Fruit fly (Drosophila melanogaster) whole organism, prepupa: ENCODE results near the gene CG18262.
A peak's percentile ranks its signal among the peaks of the same experiment; 100 is the strongest.

Experiments
- Blimp-1 ChIP-seq: fragments of 200-800 bp; sonication (Bioruptor generic); optimal IDR thresholded peaks from 3 replicates; lab custom pipeline; 2017; ENCODE audit warnings: missing biosample characterization, missing genetic modification characterization, mild to moderate bottlenecking, moderate library complexity, missing genetic modification reagents
- CG10631 ChIP-seq: fragments of 200-800 bp; sonication (Bioruptor generic); optimal IDR thresholded peaks from 2 replicates; lab custom pipeline; 2016; ENCODE audit warnings: missing biosample characterization, missing genetic modification characterization
- CG10669 ChIP-seq: fragments of 200-800 bp; sonication (Bioruptor generic); optimal IDR thresholded peaks from 3 replicates; lab custom pipeline; 2018; ENCODE audit warnings: missing biosample characterization, mild to moderate bottlenecking, missing genetic modification characterization, moderate library complexity
- CG11294 ChIP-seq: fragments of 200-800 bp; sonication (Bioruptor generic); IDR thresholded peaks from 2 replicates; pipeline ENCODE4 v1.3.6; 2022; ENCODE audit warnings: missing biosample characterization, missing genetic modification characterization
- CG11762 ChIP-seq: fragments of 200-800 bp; sonication (Bioruptor generic); optimal IDR thresholded peaks from 3 replicates; lab custom pipeline; 2016; ENCODE audit warnings: missing biosample characterization, missing genetic modification characterization; ENCODE audit not compliant: insufficient read depth
- CG11902 ChIP-seq: fragments of 200-800 bp; sonication (Bioruptor generic); optimal IDR thresholded peaks from 3 replicates; lab custom pipeline; 2016; ENCODE audit warnings: missing biosample characterization, missing genetic modification characterization
- CG1621 ChIP-seq: fragments of 200-800 bp; sonication (Bioruptor generic); optimal IDR thresholded peaks from 3 replicates; lab custom pipeline; 2018; ENCODE audit warnings: missing biosample characterization, mild to moderate bottlenecking, missing genetic modification characterization
- CG16779 ChIP-seq: fragments of 200-800 bp; sonication (Bioruptor generic); optimal IDR thresholded peaks from 3 replicates; lab custom pipeline; 2017; ENCODE audit warnings: missing biosample characterization, mild to moderate bottlenecking, missing genetic modification characterization
- CG3032 ChIP-seq: fragments of 200-800 bp; optimal IDR thresholded peaks from 2 replicates; lab custom pipeline; 2019; ENCODE audit warnings: missing biosample characterization, mild to moderate bottlenecking, missing genetic modification characterization, moderate library complexity
- CG31627 ChIP-seq: fragments of 200-800 bp; sonication (Bioruptor generic); optimal IDR thresholded peaks from 3 replicates; lab custom pipeline; 2016; ENCODE audit warnings: missing biosample characterization, missing genetic modification characterization
- CG32006 ChIP-seq: fragments of 200-800 bp; sonication (Bioruptor generic); optimal IDR thresholded peaks from 3 replicates; lab custom pipeline; 2017; ENCODE audit warnings: missing biosample characterization, mild to moderate bottlenecking, missing genetic modification characterization
- CG34406 ChIP-seq: fragments of 200-800 bp; sonication (Bioruptor generic); optimal IDR thresholded peaks from 3 replicates; lab custom pipeline; 2016; ENCODE audit warnings: missing biosample characterization, missing genetic modification characterization
- CG3919 ChIP-seq: fragments of 200-800 bp; sonication (Bioruptor generic); optimal IDR thresholded peaks from 3 replicates; lab custom pipeline; 2016; ENCODE audit warnings: missing biosample characterization, missing genetic modification characterization
- CG4318 ChIP-seq: fragments of 200-800 bp; sonication (Bioruptor generic); optimal IDR thresholded peaks from 3 replicates; lab custom pipeline; 2017; ENCODE audit warnings: missing biosample characterization, mild to moderate bottlenecking, missing genetic modification characterization
- CG6163 ChIP-seq: fragments of 200-800 bp; sonication (Bioruptor generic); IDR thresholded peaks from 3 replicates; pipeline ENCODE4 v1.3.6; 2022; ENCODE audit warnings: missing biosample characterization, missing genetic modification characterization
- CG6276 ChIP-seq: fragments of 200-800 bp; sonication (Bioruptor generic); optimal IDR thresholded peaks from 2 replicates; lab custom pipeline; 2017; ENCODE audit warnings: missing biosample characterization, mild to moderate bottlenecking, missing genetic modification characterization
- CG6792 ChIP-seq: fragments of 200-800 bp; sonication (Bioruptor generic); optimal IDR thresholded peaks from 3 replicates; lab custom pipeline; 2016; ENCODE audit warnings: missing biosample characterization, missing genetic modification characterization
- CG6854 ChIP-seq: fragments of 200-800 bp; sonication (Bioruptor generic); optimal IDR thresholded peaks from 2 replicates; lab custom pipeline; 2017; ENCODE audit warnings: missing biosample characterization, mild to moderate bottlenecking, missing genetic modification characterization
- CG7368 ChIP-seq: fragments of 200-800 bp; sonication (Bioruptor generic); optimal IDR thresholded peaks from 3 replicates; lab custom pipeline; 2016; ENCODE audit warnings: missing biosample characterization, missing genetic modification characterization
- CG8632 ChIP-seq: fragments of 200-800 bp; sonication (Bioruptor generic); optimal IDR thresholded peaks from 3 replicates; lab custom pipeline; 2016; ENCODE audit warnings: missing biosample characterization, missing genetic modification characterization
- CG9139 ChIP-seq: fragments of 200-800 bp; sonication (Bioruptor generic); optimal IDR thresholded peaks from 3 replicates; lab custom pipeline; 2017; ENCODE audit warnings: missing biosample characterization, mild to moderate bottlenecking, missing genetic modification characterization
- Eip75B ChIP-seq: fragments of 200-800 bp; sonication (Bioruptor generic); optimal IDR thresholded peaks from 3 replicates; lab custom pipeline; 2016; ENCODE audit warnings: missing biosample characterization, missing genetic modification characterization
- Eip78C ChIP-seq: fragments of 200-800 bp; sonication (Bioruptor generic); peaks from one replicate; lab custom pipeline; 2016; ENCODE audit warnings: missing biosample characterization, missing genetic modification characterization
- Eip93F ChIP-seq: fragments of 200-800 bp; sonication (Bioruptor generic); optimal IDR thresholded peaks from 2 replicates; lab custom pipeline; 2016; ENCODE audit warnings: missing biosample characterization, mild to moderate bottlenecking, missing genetic modification characterization
- Ets21C ChIP-seq: fragments of 200-800 bp; sonication (Bioruptor generic); optimal IDR thresholded peaks from 3 replicates; lab custom pipeline; 2016; ENCODE audit warnings: missing biosample characterization, missing genetic modification characterization
- Ets96B ChIP-seq: fragments of 200-800 bp; optimal IDR thresholded peaks from 2 replicates; lab custom pipeline; 2019; ENCODE audit warnings: missing biosample characterization, mild to moderate bottlenecking, missing genetic modification characterization, moderate library complexity
- Gug ChIP-seq: fragments of 200-800 bp; sonication (Bioruptor generic); IDR thresholded peaks from 2 replicates; pipeline ENCODE4 v1.3.6; 2022; ENCODE audit warnings: missing biosample characterization, missing genetic modification characterization
- Hr38 ChIP-seq: sonication (Bioruptor generic); optimal IDR thresholded peaks from 2 replicates; lab custom pipeline; 2016; ENCODE audit warnings: missing biosample characterization, missing genetic modification characterization
- Hr39 ChIP-seq: fragments of 200-800 bp; sonication (Bioruptor generic); optimal IDR thresholded peaks from 2 replicates; lab custom pipeline; 2016; ENCODE audit warnings: missing biosample characterization, missing genetic modification characterization
- Hr4 ChIP-seq: fragments of 200-800 bp; sonication (Bioruptor generic); optimal IDR thresholded peaks from 3 replicates; lab custom pipeline; 2016; ENCODE audit warnings: missing biosample characterization, missing genetic modification characterization
- Lpt ChIP-seq: fragments of 200-800 bp; sonication (Bioruptor generic); optimal IDR thresholded peaks from 3 replicates; lab custom pipeline; 2016; ENCODE audit warnings: missing biosample characterization, missing genetic modification characterization
- Met ChIP-seq: fragments of 200-800 bp; sonication (Bioruptor generic); optimal IDR thresholded peaks from 3 replicates; lab custom pipeline; 2016; ENCODE audit warnings: missing biosample characterization, missing genetic modification characterization
- Smox ChIP-seq: fragments of 200-800 bp; sonication (Bioruptor generic); optimal IDR thresholded peaks from 3 replicates; lab custom pipeline; 2016; ENCODE audit warnings: missing biosample characterization, missing genetic modification characterization
- Sox14 ChIP-seq: fragments of 200-800 bp; sonication (Bioruptor generic); optimal IDR thresholded peaks from 3 replicates; lab custom pipeline; 2016; ENCODE audit warnings: missing biosample characterization, missing genetic modification characterization
- Sox15 ChIP-seq: fragments of 200-800 bp; sonication (Bioruptor generic); optimal IDR thresholded peaks from 3 replicates; lab custom pipeline; 2016; ENCODE audit warnings: missing biosample characterization, missing genetic modification characterization
- achi ChIP-seq: fragments of 200-800 bp; sonication (Bioruptor generic); optimal IDR thresholded peaks from 3 replicates; lab custom pipeline; 2016; ENCODE audit warnings: missing biosample characterization, missing genetic modification characterization
- acj6 ChIP-seq: fragments of 200-800 bp; sonication (Bioruptor generic); optimal IDR thresholded peaks from 3 replicates; lab custom pipeline; 2016; ENCODE audit warnings: missing biosample characterization, missing genetic modification characterization
- cyc ChIP-seq: fragments of 200-800 bp; sonication (Bioruptor generic); optimal IDR thresholded peaks from 3 replicates; lab custom pipeline; 2016; ENCODE audit warnings: missing biosample characterization, missing genetic modification characterization
- dac ChIP-seq: fragments of 200-800 bp; sonication (Bioruptor generic); optimal IDR thresholded peaks from 2 replicates; lab custom pipeline; 2017; ENCODE audit warnings: missing biosample characterization, mild to moderate bottlenecking, missing genetic modification characterization
- dsx ChIP-seq: fragments of 200-800 bp; optimal IDR thresholded peaks from 3 replicates; lab custom pipeline; 2019; ENCODE audit warnings: missing biosample characterization, mild to moderate bottlenecking, missing genetic modification characterization, moderate library complexity; ENCODE audit not compliant: poor library complexity, severe bottlenecking
- eg ChIP-seq: fragments of 200-800 bp; sonication (Bioruptor generic); IDR thresholded peaks from 3 replicates; pipeline ENCODE4 v1.3.6; 2022; ENCODE audit warnings: missing biosample characterization, missing genetic modification characterization
- esn ChIP-seq: fragments of 200-800 bp; sonication (Bioruptor generic); optimal IDR thresholded peaks from 2 replicates; lab custom pipeline; 2016; ENCODE audit warnings: missing biosample characterization, mild to moderate bottlenecking, missing genetic modification characterization, moderate library complexity
- fd59A ChIP-seq: fragments of 200-800 bp; sonication (Bioruptor generic); optimal IDR thresholded peaks from 2 replicates; lab custom pipeline; 2017; ENCODE audit warnings: missing biosample characterization, mild to moderate bottlenecking, missing genetic modification characterization, missing genetic modification reagents
- fkh ChIP-seq: fragments of 200-800 bp; sonication (Bioruptor generic); optimal IDR thresholded peaks from 3 replicates; lab custom pipeline; 2017; ENCODE audit warnings: missing biosample characterization, mild to moderate bottlenecking, missing genetic modification characterization, moderate library complexity
- lz ChIP-seq: fragments of 200-800 bp; sonication (Bioruptor generic); optimal IDR thresholded peaks from 3 replicates; lab custom pipeline; 2016; ENCODE audit warnings: missing biosample characterization, missing genetic modification characterization
- net ChIP-seq: fragments of 200-800 bp; sonication (Bioruptor generic); optimal IDR thresholded peaks from 3 replicates; lab custom pipeline; 2016; ENCODE audit warnings: missing biosample characterization, missing genetic modification characterization
- pdm3 ChIP-seq: fragments of 200-800 bp; sonication (Bioruptor generic); optimal IDR thresholded peaks from 3 replicates; lab custom pipeline; 2016; ENCODE audit warnings: missing biosample characterization, missing genetic modification characterization
- salr ChIP-seq, 2 experiments: fragments of 200-800 bp; sonication (Bioruptor generic); optimal IDR thresholded peaks; 3 replicates each; lab custom pipeline; 2016 to 2018; ENCODE audit warnings: missing biosample characterization in 2 of 2, missing genetic modification characterization in 2 of 2, mild to moderate bottlenecking in 1 of 2
- spab ChIP-seq: fragments of 200-800 bp; sonication (Bioruptor generic); optimal IDR thresholded peaks from 2 replicates; lab custom pipeline; 2017; ENCODE audit warnings: missing biosample characterization, mild to moderate bottlenecking, missing genetic modification characterization, missing genetic modification reagents
- ss ChIP-seq, 2 experiments: fragments of 200-800 bp; sonication (Bioruptor generic); optimal IDR thresholded peaks; 2 replicates in 1 of 2; 3 replicates in 1 of 2; lab custom pipeline; 2017 to 2018; ENCODE audit warnings: mild to moderate bottlenecking in 2 of 2, missing biosample characterization in 2 of 2, missing genetic modification characterization in 2 of 2, moderate library complexity in 1 of 2
- svp ChIP-seq: fragments of 200-800 bp; sonication (Bioruptor generic); peaks from one replicate; lab custom pipeline; 2016; ENCODE audit warnings: missing biosample characterization, missing genetic modification characterization
- topi ChIP-seq: fragments of 200-800 bp; sonication (Bioruptor generic); optimal IDR thresholded peaks from 3 replicates; lab custom pipeline; 2016; ENCODE audit warnings: missing biosample characterization, missing genetic modification characterization
- vri ChIP-seq: fragments of 200-800 bp; sonication (Bioruptor generic); optimal IDR thresholded peaks from 3 replicates; lab custom pipeline; 2016; ENCODE audit warnings: missing biosample characterization, mild to moderate bottlenecking, missing genetic modification characterization

CG18262 gene

DNA sequence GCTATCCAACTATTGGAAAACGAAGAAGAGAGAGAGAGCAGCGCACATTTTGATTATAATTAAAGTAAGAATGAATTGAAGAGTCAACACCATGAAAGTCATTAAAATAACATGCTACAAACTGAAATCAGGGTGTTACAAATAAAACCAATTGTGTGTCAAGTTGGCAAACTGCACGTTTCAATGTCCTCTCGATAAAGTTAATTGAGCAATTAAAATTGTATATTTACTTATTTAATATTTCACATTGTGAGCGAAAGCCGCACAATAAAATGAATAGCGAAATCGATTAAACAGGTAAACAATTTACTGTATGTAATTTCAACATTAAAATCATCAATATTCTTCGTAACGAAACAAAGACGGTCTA lies 43.4 kb downstream of the CG18262 start:
- peak; percentile 66 for TF ChIP-seq CG32006 (GFP tag; lab: Kevin White, UChicago)
- no peak for TF ChIP-seq dsx (GFP tag; lab: Kevin White, UChicago)
- TF ChIP-seq CG11294 (GFP tag; lab: Robert Waterston, UW), result no peak
- peak; percentile 53 for TF ChIP-seq Met (GFP tag; lab: Kevin White, UChicago)
- TF ChIP-seq CG11902, result peak; percentile 7
- TF ChIP-seq dac, result peak; percentile 1
- TF ChIP-seq Blimp-1 (GFP tag; lab: Kevin White, UChicago), result no peak
- peak; percentile 23 for TF ChIP-seq achi (GFP tag; lab: Kevin White, UChicago)
- TF ChIP-seq fkh (GFP tag; lab: Kevin White, UChicago), result no peak
- peak in 1 of 2 experiments; percentile 21 for TF ChIP-seq ss (GFP tag; optimal IDR thresholded peaks at IDR 0.05; lab: Kevin White, UChicago)
- TF ChIP-seq CG1621 (tag; lab: Kevin White, UChicago), result no peak
- TF ChIP-seq acj6, result peak; percentile 16
- TF ChIP-seq CG16779, result no peak
- peak; percentile 29 for TF ChIP-seq fd59A (GFP tag; lab: Kevin White, UChicago)
- peak; percentile 9 for TF ChIP-seq Sox15 (GFP tag; lab: Kevin White, UChicago)
- TF ChIP-seq lz (GFP tag; lab: Kevin White, UChicago), result peak; percentile 60
- peak; percentile 69 for TF ChIP-seq esn
- TF ChIP-seq Lpt (GFP tag; lab: Kevin White, UChicago), result no peak
- TF ChIP-seq Sox14 (GFP tag; lab: Kevin White, UChicago), result no peak
- TF ChIP-seq CG6854, result no peak
- peak; percentile 30 for TF ChIP-seq spab (GFP tag; lab: Kevin White, UChicago)
- TF ChIP-seq topi (GFP tag; lab: Kevin White, UChicago), result peak; percentile 57
- TF ChIP-seq CG8632 (GFP tag; lab: Kevin White, UChicago), result peak; percentile 8
- peak; percentile 32 for TF ChIP-seq cyc
- no peak for TF ChIP-seq Eip75B
- TF ChIP-seq net (GFP tag; lab: Kevin White, UChicago), result peak; percentile 30
- TF ChIP-seq CG3032, result no peak
- peak; percentile 65 for TF ChIP-seq CG10631 (GFP tag; lab: Kevin White, UChicago)
- TF ChIP-seq CG34406 (GFP tag; lab: Kevin White, UChicago), result peak; percentile 35
- no peak for TF ChIP-seq CG6792
- TF ChIP-seq Ets96B, result no peak
- TF ChIP-seq Hr39, result peak; percentile 14
- TF ChIP-seq CG6276 (GFP tag; lab: Kevin White, UChicago), result peak; percentile 47
- no peak for TF ChIP-seq Hr38 (GFP tag; lab: Kevin White, UChicago)
- TF ChIP-seq CG9139 (GFP tag; lab: Kevin White, UChicago), result no peak
- TF ChIP-seq Ets21C (GFP tag; lab: Kevin White, UChicago), result peak; percentile 8
- 0 out of 3 replicates have a peak, but pooled peaks have one; percentile 3 for TF ChIP-seq eg (GFP tag; lab: Robert Waterston, UW)
- TF ChIP-seq CG11762, result no peak
- peak; percentile 33 for TF ChIP-seq CG4318
- no peak for TF ChIP-seq vri
- TF ChIP-seq CG31627 (GFP tag; lab: Kevin White, UChicago), result peak; percentile 35
- peak; percentile 82 for TF ChIP-seq Eip78C
- no peak for TF ChIP-seq Eip93F (GFP tag; lab: Kevin White, UChicago)
- TF ChIP-seq svp (GFP tag; lab: Kevin White, UChicago), result peak; percentile 62
- TF ChIP-seq pdm3 (GFP tag; lab: Kevin White, UChicago), result peak; percentile 35
- peak; percentile 9 for TF ChIP-seq CG3919 (GFP tag; lab: Kevin White, UChicago)
- no peak for TF ChIP-seq CG6163 (GFP tag; lab: Robert Waterston, UW)
- TF ChIP-seq CG7368 (GFP tag; lab: Kevin White, UChicago), result no peak
- TF ChIP-seq Gug (GFP tag; lab: Robert Waterston, UW), result no peak
- TF ChIP-seq Hr4 (GFP tag; lab: Kevin White, UChicago), result peak; percentile 10
- peak; percentile 5 for TF ChIP-seq CG10669 (GFP tag; lab: Kevin White, UChicago)
- peak; percentile 38 for TF ChIP-seq Smox (GFP tag; lab: Kevin White, UChicago)
- peak in 1 of 2 experiments; percentile 1 for TF ChIP-seq salr (GFP tag; optimal IDR thresholded peaks at IDR 0.05; lab: Kevin White, UChicago)
